Fruit fly (Drosophila melanogaster) whole organism, prepupa: ENCODE data around the gene Chro.

Experiments used
- Blimp-1 ChIP-seq: fragments of 200-800 bp; sonication (Bioruptor generic); optimal IDR thresholded peaks from 3 replicates; lab custom pipeline; 2017; ENCODE audit warnings: missing biosample characterization, missing genetic modification characterization, mild to moderate bottlenecking, moderate library complexity, missing genetic modification reagents
- CG10631 ChIP-seq: fragments of 200-800 bp; sonication (Bioruptor generic); optimal IDR thresholded peaks from 2 replicates; lab custom pipeline; 2016; ENCODE audit warnings: missing biosample characterization, missing genetic modification characterization
- CG11294 ChIP-seq: fragments of 200-800 bp; sonication (Bioruptor generic); IDR thresholded peaks from 2 replicates; pipeline ENCODE4 v1.3.6; 2022; ENCODE audit warnings: missing biosample characterization, missing genetic modification characterization
- CG11902 ChIP-seq: fragments of 200-800 bp; sonication (Bioruptor generic); optimal IDR thresholded peaks from 3 replicates; lab custom pipeline; 2016; ENCODE audit warnings: missing biosample characterization, missing genetic modification characterization
- CG15336 ChIP-seq: fragments of 200-800 bp; sonication (Bioruptor generic); IDR thresholded peaks from 2 replicates; pipeline ENCODE4 v1.3.6; 2022; ENCODE audit warnings: missing biosample characterization, missing genetic modification characterization
- CG1621 ChIP-seq: fragments of 200-800 bp; sonication (Bioruptor generic); optimal IDR thresholded peaks from 3 replicates; lab custom pipeline; 2018; ENCODE audit warnings: missing biosample characterization, mild to moderate bottlenecking, missing genetic modification characterization
- CG16779 ChIP-seq: fragments of 200-800 bp; sonication (Bioruptor generic); optimal IDR thresholded peaks from 3 replicates; lab custom pipeline; 2017; ENCODE audit warnings: missing biosample characterization, mild to moderate bottlenecking, missing genetic modification characterization
- CG3032 ChIP-seq: fragments of 200-800 bp; optimal IDR thresholded peaks from 2 replicates; lab custom pipeline; 2019; ENCODE audit warnings: missing biosample characterization, mild to moderate bottlenecking, missing genetic modification characterization, moderate library complexity
- CG31627 ChIP-seq: fragments of 200-800 bp; sonication (Bioruptor generic); optimal IDR thresholded peaks from 3 replicates; lab custom pipeline; 2016; ENCODE audit warnings: missing biosample characterization, missing genetic modification characterization
- CG3919 ChIP-seq: fragments of 200-800 bp; sonication (Bioruptor generic); optimal IDR thresholded peaks from 3 replicates; lab custom pipeline; 2016; ENCODE audit warnings: missing biosample characterization, missing genetic modification characterization
- CG4318 ChIP-seq: fragments of 200-800 bp; sonication (Bioruptor generic); optimal IDR thresholded peaks from 3 replicates; lab custom pipeline; 2017; ENCODE audit warnings: missing biosample characterization, mild to moderate bottlenecking, missing genetic modification characterization
- CG6163 ChIP-seq: fragments of 200-800 bp; sonication (Bioruptor generic); IDR thresholded peaks from 3 replicates; pipeline ENCODE4 v1.3.6; 2022; ENCODE audit warnings: missing biosample characterization, missing genetic modification characterization
- CG6276 ChIP-seq: fragments of 200-800 bp; sonication (Bioruptor generic); optimal IDR thresholded peaks from 2 replicates; lab custom pipeline; 2017; ENCODE audit warnings: missing biosample characterization, mild to moderate bottlenecking, missing genetic modification characterization
- CG6792 ChIP-seq: fragments of 200-800 bp; sonication (Bioruptor generic); optimal IDR thresholded peaks from 3 replicates; lab custom pipeline; 2016; ENCODE audit warnings: missing biosample characterization, missing genetic modification characterization
- CG6808 ChIP-seq: fragments of 200-800 bp; sonication (Bioruptor generic); optimal IDR thresholded peaks from 3 replicates; lab custom pipeline; 2017; ENCODE audit warnings: missing biosample characterization, missing genetic modification characterization, mild to moderate bottlenecking, moderate library complexity, missing genetic modification reagents
- CG6854 ChIP-seq: fragments of 200-800 bp; sonication (Bioruptor generic); optimal IDR thresholded peaks from 2 replicates; lab custom pipeline; 2017; ENCODE audit warnings: missing biosample characterization, mild to moderate bottlenecking, missing genetic modification characterization
- CG8119 ChIP-seq: fragments of 200-800 bp; sonication (Bioruptor generic); IDR thresholded peaks from 3 replicates; pipeline ENCODE4 v1.3.6; 2022; ENCODE audit warnings: missing biosample characterization, missing genetic modification characterization
- CG8319 ChIP-seq: fragments of 200-800 bp; sonication (Bioruptor generic); optimal IDR thresholded peaks from 3 replicates; lab custom pipeline; 2016; ENCODE audit warnings: missing biosample characterization, missing genetic modification characterization
- CG8632 ChIP-seq: fragments of 200-800 bp; sonication (Bioruptor generic); optimal IDR thresholded peaks from 3 replicates; lab custom pipeline; 2016; ENCODE audit warnings: missing biosample characterization, missing genetic modification characterization
- Eip75B ChIP-seq: fragments of 200-800 bp; sonication (Bioruptor generic); optimal IDR thresholded peaks from 3 replicates; lab custom pipeline; 2016; ENCODE audit warnings: missing biosample characterization, missing genetic modification characterization
- Eip78C ChIP-seq: fragments of 200-800 bp; sonication (Bioruptor generic); peaks from one replicate; lab custom pipeline; 2016; ENCODE audit warnings: missing biosample characterization, missing genetic modification characterization
- Ets21C ChIP-seq: fragments of 200-800 bp; sonication (Bioruptor generic); optimal IDR thresholded peaks from 3 replicates; lab custom pipeline; 2016; ENCODE audit warnings: missing biosample characterization, missing genetic modification characterization
- Ets96B ChIP-seq: fragments of 200-800 bp; optimal IDR thresholded peaks from 2 replicates; lab custom pipeline; 2019; ENCODE audit warnings: missing biosample characterization, mild to moderate bottlenecking, missing genetic modification characterization, moderate library complexity
- Gug ChIP-seq: fragments of 200-800 bp; sonication (Bioruptor generic); IDR thresholded peaks from 2 replicates; pipeline ENCODE4 v1.3.6; 2022; ENCODE audit warnings: missing biosample characterization, missing genetic modification characterization
- Hr38 ChIP-seq: sonication (Bioruptor generic); optimal IDR thresholded peaks from 2 replicates; lab custom pipeline; 2016; ENCODE audit warnings: missing biosample characterization, missing genetic modification characterization
- Hr39 ChIP-seq: fragments of 200-800 bp; sonication (Bioruptor generic); optimal IDR thresholded peaks from 2 replicates; lab custom pipeline; 2016; ENCODE audit warnings: missing biosample characterization, missing genetic modification characterization
- Lpt ChIP-seq: fragments of 200-800 bp; sonication (Bioruptor generic); optimal IDR thresholded peaks from 3 replicates; lab custom pipeline; 2016; ENCODE audit warnings: missing biosample characterization, missing genetic modification characterization
- Met ChIP-seq: fragments of 200-800 bp; sonication (Bioruptor generic); optimal IDR thresholded peaks from 3 replicates; lab custom pipeline; 2016; ENCODE audit warnings: missing biosample characterization, missing genetic modification characterization
- OdsH ChIP-seq: fragments of 200-800 bp; sonication (Bioruptor generic); optimal IDR thresholded peaks from 3 replicates; lab custom pipeline; 2016; ENCODE audit warnings: missing biosample characterization, missing genetic modification characterization
- Smox ChIP-seq: fragments of 200-800 bp; sonication (Bioruptor generic); optimal IDR thresholded peaks from 3 replicates; lab custom pipeline; 2016; ENCODE audit warnings: missing biosample characterization, missing genetic modification characterization
- achi ChIP-seq: fragments of 200-800 bp; sonication (Bioruptor generic); optimal IDR thresholded peaks from 3 replicates; lab custom pipeline; 2016; ENCODE audit warnings: missing biosample characterization, missing genetic modification characterization
- acj6 ChIP-seq: fragments of 200-800 bp; sonication (Bioruptor generic); optimal IDR thresholded peaks from 3 replicates; lab custom pipeline; 2016; ENCODE audit warnings: missing biosample characterization, missing genetic modification characterization
- cyc ChIP-seq: fragments of 200-800 bp; sonication (Bioruptor generic); optimal IDR thresholded peaks from 3 replicates; lab custom pipeline; 2016; ENCODE audit warnings: missing biosample characterization, missing genetic modification characterization
- dsx ChIP-seq: fragments of 200-800 bp; optimal IDR thresholded peaks from 3 replicates; lab custom pipeline; 2019; ENCODE audit warnings: missing biosample characterization, mild to moderate bottlenecking, missing genetic modification characterization, moderate library complexity; ENCODE audit not compliant: poor library complexity, severe bottlenecking
- eg ChIP-seq: fragments of 200-800 bp; sonication (Bioruptor generic); IDR thresholded peaks from 3 replicates; pipeline ENCODE4 v1.3.6; 2022; ENCODE audit warnings: missing biosample characterization, missing genetic modification characterization
- fd59A ChIP-seq: fragments of 200-800 bp; sonication (Bioruptor generic); optimal IDR thresholded peaks from 2 replicates; lab custom pipeline; 2017; ENCODE audit warnings: missing biosample characterization, mild to moderate bottlenecking, missing genetic modification characterization, missing genetic modification reagents
- fd85E ChIP-seq: fragments of 200-800 bp; sonication (Bioruptor generic); optimal IDR thresholded peaks from 3 replicates; lab custom pipeline; 2016; ENCODE audit warnings: missing biosample characterization, missing genetic modification characterization
- fkh ChIP-seq: fragments of 200-800 bp; sonication (Bioruptor generic); optimal IDR thresholded peaks from 3 replicates; lab custom pipeline; 2017; ENCODE audit warnings: missing biosample characterization, mild to moderate bottlenecking, missing genetic modification characterization, moderate library complexity
- lz ChIP-seq: fragments of 200-800 bp; sonication (Bioruptor generic); optimal IDR thresholded peaks from 3 replicates; lab custom pipeline; 2016; ENCODE audit warnings: missing biosample characterization, missing genetic modification characterization
- net ChIP-seq: fragments of 200-800 bp; sonication (Bioruptor generic); optimal IDR thresholded peaks from 3 replicates; lab custom pipeline; 2016; ENCODE audit warnings: missing biosample characterization, missing genetic modification characterization
- ss ChIP-seq, 2 experiments: fragments of 200-800 bp; sonication (Bioruptor generic); optimal IDR thresholded peaks; 2 replicates in 1 of 2; 3 replicates in 1 of 2; lab custom pipeline; 2017 to 2018; ENCODE audit warnings: mild to moderate bottlenecking in 2 of 2, missing biosample characterization in 2 of 2, missing genetic modification characterization in 2 of 2, moderate library complexity in 1 of 2
- topi ChIP-seq: fragments of 200-800 bp; sonication (Bioruptor generic); optimal IDR thresholded peaks from 3 replicates; lab custom pipeline; 2016; ENCODE audit warnings: missing biosample characterization, missing genetic modification characterization
- vri ChIP-seq: fragments of 200-800 bp; sonication (Bioruptor generic); optimal IDR thresholded peaks from 3 replicates; lab custom pipeline; 2016; ENCODE audit warnings: missing biosample characterization, mild to moderate bottlenecking, missing genetic modification characterization

The Chro gene

DNA sequence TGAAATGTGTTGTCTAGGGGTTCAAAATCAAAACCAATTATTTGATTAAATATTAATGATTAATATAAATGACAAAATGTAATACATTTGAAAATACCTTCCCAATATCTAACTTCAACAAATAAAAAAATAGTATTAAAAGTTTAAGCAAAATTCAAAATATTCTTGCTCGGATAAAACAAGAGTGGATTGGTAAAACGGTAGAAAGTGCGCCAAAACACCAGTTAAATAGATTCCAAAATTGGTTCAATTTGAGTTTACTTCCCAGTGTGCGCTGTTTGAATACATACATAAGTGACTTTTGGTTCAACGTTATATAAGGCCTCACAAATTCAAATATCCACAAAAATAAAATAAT, 13.7 kb downstream of the Chro start (continued):
- TF ChIP-seq CG31627 (GFP tag; lab: Kevin White, UChicago) = peak; percentile 39
- TF ChIP-seq Gug (GFP tag; lab: Robert Waterston, UW) = no peak
- peak; percentile 73 for TF ChIP-seq Smox
- TF ChIP-seq dsx (GFP tag; lab: Kevin White, UChicago) = peak; percentile 55
- TF ChIP-seq CG6792 (GFP tag; lab: Kevin White, UChicago) = peak; percentile 73
- TF ChIP-seq OdsH = peak; percentile 82
- peak; percentile 85 for TF ChIP-seq CG6276 (GFP tag; lab: Kevin White, UChicago)
- peak; percentile 58 for TF ChIP-seq CG3032 (tag; lab: Kevin White, UChicago)
- TF ChIP-seq fd59A = peak; percentile 31
- TF ChIP-seq CG8319 (GFP tag; lab: Kevin White, UChicago) = peak; percentile 40
- TF ChIP-seq CG6808 (GFP tag; lab: Kevin White, UChicago) = peak; percentile 38
- peak; percentile 41 for TF ChIP-seq fd85E
- peak; percentile 38; the same call in 1 of the 3 replicates for TF ChIP-seq CG6163
- peak; percentile 73 for TF ChIP-seq Met (GFP tag; lab: Kevin White, UChicago)
- TF ChIP-seq ss (GFP tag; optimal IDR thresholded peaks at IDR 0.05; lab: Kevin White, UChicago) = peak; percentile 18 to 54
- peak; percentile 58 for TF ChIP-seq Hr39
- peak; percentile 22 for TF ChIP-seq CG6854 (GFP tag; lab: Kevin White, UChicago)
- peak; percentile 75 for TF ChIP-seq CG8632
- peak; percentile 91 for TF ChIP-seq CG15336 (GFP tag; lab: Robert Waterston, UW)
- no peak for TF ChIP-seq Hr38

DNA sequence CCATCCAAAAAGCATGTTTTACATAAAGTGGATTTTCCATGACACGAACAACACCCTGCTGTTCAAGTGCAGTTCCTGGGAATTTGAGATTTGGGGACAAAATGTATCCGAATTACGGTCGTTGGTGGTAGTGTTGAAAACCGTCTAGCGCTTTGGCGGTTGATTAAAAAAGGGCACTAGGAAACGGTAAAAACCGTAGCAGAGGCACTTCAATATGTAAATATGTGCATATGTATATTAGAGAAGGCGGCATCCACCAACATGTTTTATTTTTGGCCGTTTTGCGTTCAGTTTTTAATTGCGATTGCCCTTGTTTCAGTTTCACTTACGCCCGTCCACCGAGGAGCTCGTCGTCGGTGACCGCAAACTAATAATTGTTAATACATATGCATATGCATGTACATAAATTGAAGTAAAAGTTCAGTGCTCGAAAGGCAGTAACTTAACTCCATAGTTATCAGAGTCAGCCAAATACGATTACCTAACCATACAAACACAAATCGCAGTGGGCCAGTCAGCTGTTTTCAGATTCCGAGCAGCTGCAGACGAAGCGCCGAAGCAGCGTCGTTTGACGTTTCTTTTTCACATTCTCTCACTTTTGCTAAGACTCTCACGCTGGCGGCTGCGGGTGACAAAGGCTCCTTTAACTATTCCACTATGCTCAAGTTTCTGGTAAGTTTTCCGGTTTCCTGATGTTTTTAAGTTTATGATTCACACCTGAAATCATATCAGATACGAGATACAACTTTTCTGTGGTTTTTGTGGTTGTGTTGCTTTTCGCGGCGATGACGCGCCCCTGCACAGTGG, 14.3 kb downstream of the Chro start, which contains the start of gene CG33170:
TSS of gene CG33170 (plus strand) at position 347 of the 807 bp plus-strand sequence.
- TF ChIP-seq vri (GFP tag; lab: Kevin White, UChicago) (peak; percentile 93), CG11294 (GFP tag; lab: Robert Waterston, UW) (no peak), Eip78C (peak; percentile 69), topi (GFP tag; lab: Kevin White, UChicago) (peak; percentile 8), fkh (GFP tag; lab: Kevin White, UChicago) (peak; percentile 45), achi (GFP tag; lab: Kevin White, UChicago) (peak; percentile 77), ss (GFP tag; optimal IDR thresholded peaks at IDR 0.05; lab: Kevin White, UChicago) (peak in 1 of 2 experiments; percentile 41), CG4318 (GFP tag; lab: Kevin White, UChicago) (no peak)

DNA sequence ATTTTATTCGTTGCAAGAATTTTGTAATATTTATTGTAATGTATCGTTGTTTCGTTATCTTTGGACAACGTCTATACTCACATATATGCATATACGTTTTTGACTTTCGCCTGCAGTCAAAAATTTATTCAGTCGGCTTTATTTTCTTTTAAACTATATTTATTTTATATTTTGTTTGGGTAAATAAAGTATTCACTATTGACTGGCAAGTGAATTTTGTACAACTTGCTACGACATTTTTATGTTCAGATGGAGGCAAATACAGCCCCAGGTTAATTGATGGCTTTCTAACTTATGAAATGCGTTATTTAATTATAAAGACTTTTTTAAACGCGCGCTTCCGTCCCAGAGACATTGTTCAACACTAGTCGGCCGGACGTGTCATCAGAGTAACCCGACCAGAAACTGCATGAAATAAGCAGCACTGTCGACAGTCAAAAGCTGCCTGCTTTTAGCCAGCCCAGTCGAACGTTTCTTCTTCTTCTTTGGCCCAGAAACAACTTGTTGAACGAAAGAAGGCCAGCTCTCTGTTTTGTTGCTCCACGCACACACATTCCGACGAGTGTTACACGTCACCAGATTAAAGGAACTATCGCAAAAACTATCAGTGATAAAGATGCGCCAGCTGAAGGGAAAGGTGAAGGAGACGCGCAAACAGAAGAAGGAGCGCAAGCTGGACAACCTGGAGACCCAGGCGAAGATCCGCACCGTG, 15.3 kb downstream of the Chro start, which contains the start of gene CG33169:
TSS of gene CG33169 (plus strand) at position 498 of the 712 bp plus-strand sequence.
- TF ChIP-seq CG10631 (GFP tag; lab: Kevin White, UChicago) (peak; percentile 54), ss (GFP tag; optimal IDR thresholded peaks at IDR 0.05; lab: Kevin White, UChicago) (peak in 1 of 2 experiments; percentile 49), cyc (peak; percentile 84), eg (GFP tag; lab: Robert Waterston, UW) (peak; percentile 74), CG1621 (tag; lab: Kevin White, UChicago) (peak; percentile 95), Ets21C (GFP tag; lab: Kevin White, UChicago) (peak; percentile 44), fd59A (peak; percentile 23), CG8119 (GFP tag; lab: Robert Waterston, UW) (no peak), OdsH (peak; percentile 53), fkh (GFP tag; lab: Kevin White, UChicago) (no peak), CG15336 (GFP tag; lab: Robert Waterston, UW) (no peak), Lpt (GFP tag; lab: Kevin White, UChicago) (peak; percentile 49), CG6808 (GFP tag; lab: Kevin White, UChicago) (no peak), CG16779 (no peak), CG8319 (GFP tag; lab: Kevin White, UChicago) (peak; percentile 50), Smox (peak; percentile 36), Hr39 (peak; percentile 74), achi (GFP tag; lab: Kevin White, UChicago) (peak; percentile 96), Ets96B (tag; lab: Kevin White, UChicago) (peak; percentile 21), vri (GFP tag; lab: Kevin White, UChicago) (peak; percentile 81), lz (GFP tag; lab: Kevin White, UChicago) (peak; percentile 70), Blimp-1 (peak; percentile 41), Hr38 (no peak), acj6 (GFP tag; lab: Kevin White, UChicago) (peak; percentile 38), net (GFP tag; lab: Kevin White, UChicago) (peak; percentile 48), CG11902 (peak; percentile 67), CG6792 (GFP tag; lab: Kevin White, UChicago) (peak; percentile 48), Eip75B (GFP tag; lab: Kevin White, UChicago) (peak; percentile 92), CG3919 (GFP tag; lab: Kevin White, UChicago) (peak; percentile 73), Eip78C (peak; percentile 70)
